Worm (Caenorhabditis elegans): ENCODE data around the gene scl-2.

scl-2 gene

ce11 chrIV:13059284-13059683 is 1.8 kb downstream of the scl-2 start, which contains the start of gene scl-3:
Gene scl-3 (plus strand): TSS chrIV:13059584.
- TF ChIP-seq B0336.3 (GFP tag; IDR thresholded peaks at IDR 0.05), result no peak
- no peak for TF ChIP-seq sdz-38 (tag; optimal IDR thresholded peaks at IDR 0.05)
- TF ChIP-seq F55B11.4 (tag; optimal IDR thresholded peaks at IDR 0.05; ENCODE audit: borderline replicate concordance, insufficient read depth), result no peak
- TF ChIP-seq lin-26 (GFP tag; IDR thresholded peaks at IDR 0.05), result no peak
- TF ChIP-seq mcd-1 (GFP tag; IDR thresholded peaks at IDR 0.05), result no peak
- no peak for TF ChIP-seq tbp1 (GFP tag; optimal IDR thresholded peaks at IDR 0.05)
- TF ChIP-seq lsy-27 (tag; optimal IDR thresholded peaks at IDR 0.05; ENCODE audit: borderline replicate concordance, insufficient read depth), result no peak
- no peak for TF ChIP-seq efl-1 (GFP tag; optimal IDR thresholded peaks at IDR 0.05)
- no peak for TF ChIP-seq xnd-1 (tag; optimal IDR thresholded peaks at IDR 0.05)
- TF ChIP-seq sea-2 (GFP tag; IDR thresholded peaks at IDR 0.05), result no peak
- TF ChIP-seq ceh-58 (GFP tag; IDR thresholded peaks at IDR 0.05), result no peak
- TF ChIP-seq zfh-2 (GFP tag; conservative IDR thresholded peaks at IDR 0.05), result no peak
- TF ChIP-seq B0019.2 (GFP tag; conservative IDR thresholded peaks at IDR 0.05), result no peak
- no peak for TF ChIP-seq attf-6 (GFP tag; IDR thresholded peaks at IDR 0.05)

ce11 chrIV:13063714-13064113 is 6.2 kb downstream of the scl-2 start, which contains the start of gene scl-5:
Gene scl-5 (plus strand): TSS chrIV:13064014.
- no peak for TF ChIP-seq let-526 (GFP tag; IDR thresholded peaks at IDR 0.05)

- no peak for TF ChIP-seq attf-6 (GFP tag; IDR thresholded peaks at IDR 0.05)
- no peak for TF ChIP-seq unc-62 (GFP tag; optimal IDR thresholded peaks at IDR 0.05)
- peak; percentile 81; the same call in 1 of the 2 replicates for TF ChIP-seq cebp-2 (GFP tag; IDR thresholded peaks at IDR 0.05)
- no peak for TF ChIP-seq ama-1 (optimal IDR thresholded peaks at IDR 0.05)
- TF ChIP-seq ama-1 (GFP tag; optimal IDR thresholded peaks at IDR 0.05), result no peak
- TF ChIP-seq ets-4 (GFP tag; optimal IDR thresholded peaks at IDR 0.05), result no peak
- TF ChIP-seq lsl-1 (GFP tag; optimal IDR thresholded peaks at IDR 0.05), result no peak
- no peak for TF ChIP-seq xnd-1 (tag; optimal IDR thresholded peaks at IDR 0.05)
- TF ChIP-seq rcor-1 (GFP tag; IDR thresholded peaks at IDR 0.05), result no peak
- peak; percentile 63 for TF ChIP-seq zfh-2 (GFP tag; conservative IDR thresholded peaks at IDR 0.05)
- no peak for TF ChIP-seq ztf-22 (GFP tag; optimal IDR thresholded peaks at IDR 0.05)
- TF ChIP-seq ceh-58 (GFP tag; IDR thresholded peaks at IDR 0.05), result no peak
Measured at ce11 chrIV:13066044-13066443, 8.5 kb downstream of the scl-2 start.

ce11 chrIV:13067200-13067599 is 9.7 kb downstream of the scl-2 start, which contains the start of gene col-131:
Gene col-131 (minus strand): TSS chrIV:13067300.
- TF ChIP-seq let-607 (tag; optimal IDR thresholded peaks at IDR 0.05) (no peak), F23B12.7 (tag; optimal IDR thresholded peaks at IDR 0.05; ENCODE audit: insufficient read depth) (no peak), rec-8 (tag; optimal IDR thresholded peaks at IDR 0.05) (no peak), hmg-20 (GFP tag; IDR thresholded peaks at IDR 0.05) (no peak), dpl-1 (GFP tag; optimal IDR thresholded peaks at IDR 0.05) (no peak), snpc-4 (GFP tag; optimal IDR thresholded peaks at IDR 0.05) (no peak), snpc-4 (tag; optimal IDR thresholded peaks at IDR 0.05) (no peak), repo-1 (tag; optimal IDR thresholded peaks at IDR 0.05) (no peak), B0019.2 (GFP tag; conservative IDR thresholded peaks at IDR 0.05) (no peak), atf-7 (tag; optimal IDR thresholded peaks at IDR 0.05) (no peak), snpc-1.3 (tag; optimal IDR thresholded peaks at IDR 0.05; ENCODE audit: insufficient read depth) (no peak), B0035.1 (tag; optimal IDR thresholded peaks at IDR 0.05) (no peak), lir-1 (GFP tag; conservative IDR thresholded peaks at IDR 0.05) (no peak), nhr-80 (tag; optimal IDR thresholded peaks at IDR 0.05) (no peak), ceh-100 (GFP tag; IDR thresholded peaks at IDR 0.05) (no peak), C06A6.2 (GFP tag; conservative IDR thresholded peaks at IDR 0.05) (no peak), gei-17 (GFP tag; optimal IDR thresholded peaks at IDR 0.05) (no peak), F52B5.7 (tag; optimal IDR thresholded peaks at IDR 0.05) (no peak), bed-2 (GFP tag; IDR thresholded peaks at IDR 0.05) (no peak), sptf-2 (GFP tag; optimal IDR thresholded peaks at IDR 0.05) (no peak), ztf-6 (GFP tag; IDR thresholded peaks at IDR 0.05) (no peak)
